Fruit fly (Drosophila melanogaster) whole organism, embryonic: ENCODE results near the gene Slmap.

Experiments
- CG13123 ChIP-seq: fragments of 200-800 bp; sonication (Bioruptor generic); optimal IDR thresholded peaks from 2 replicates; lab custom pipeline; 2016; ENCODE audit warnings: missing biosample characterization, missing genetic modification characterization
- CG4404 ChIP-seq: fragments of 200-800 bp; sonication (Bioruptor generic); IDR thresholded peaks from 2 replicates; pipeline ENCODE4 v1.3.6; 2022; ENCODE audit warnings: missing biosample characterization, missing genetic modification characterization
- CG4854 ChIP-seq: fragments of 200-800 bp; sonication (Bioruptor generic); optimal IDR thresholded peaks from 2 replicates; lab custom pipeline; 2016; ENCODE audit warnings: missing biosample characterization, missing genetic modification characterization, inconsistent platforms
- Rx ChIP-seq: fragments of 200-800 bp; sonication (Bioruptor generic); IDR thresholded peaks from 2 replicates; pipeline ENCODE4 v1.3.6; 2022; ENCODE audit warnings: missing biosample characterization, missing genetic modification characterization

DNA sequence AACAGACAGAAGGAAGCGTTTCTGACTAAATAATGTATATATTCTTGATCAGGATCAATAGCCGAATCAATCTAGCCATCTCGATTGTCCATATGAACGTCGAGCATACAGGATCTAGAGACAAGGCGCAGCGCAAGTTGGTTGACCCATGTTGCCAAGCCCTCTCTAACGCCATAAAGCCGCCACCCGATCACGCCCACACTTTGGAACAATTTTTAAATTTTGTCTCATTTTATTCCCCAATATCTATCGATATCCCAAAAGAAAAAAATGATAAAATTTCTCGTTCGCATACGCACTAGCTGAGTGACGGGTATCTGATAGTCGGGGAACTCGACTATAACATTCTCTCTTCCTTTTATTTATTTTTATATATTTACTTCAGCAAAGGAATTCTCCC is 12.7 kb upstream of the Slmap start:
- TF ChIP-seq CG4854 (GFP tag; lab: Kevin White, UChicago), result no peak
- no peak for TF ChIP-seq CG4404 (GFP tag; lab: Robert Waterston, UW)
- no peak for TF ChIP-seq Rx (GFP tag; lab: Robert Waterston, UW)
- no peak for TF ChIP-seq CG13123 (GFP tag; lab: Kevin White, UChicago)
